Fruit fly (Drosophila melanogaster) whole organism, embryonic: ENCODE results near the gene yellow-g.

Source experiments
- Bteb2 ChIP-seq: fragments of 200-800 bp; sonication (Bioruptor generic); optimal IDR thresholded peaks from 2 replicates; lab custom pipeline; 2016; ENCODE audit warnings: missing biosample characterization, missing genetic modification characterization
- CG10209 ChIP-seq: fragments of 200-800 bp; sonication (Bioruptor generic); optimal IDR thresholded peaks from 3 replicates; lab custom pipeline; 2017; ENCODE audit warnings: missing biosample characterization, mild to moderate bottlenecking, missing genetic modification characterization, missing genetic modification reagents
- CG12155 ChIP-seq: fragments of 200-800 bp; sonication (Bioruptor generic); optimal IDR thresholded peaks from 3 replicates; lab custom pipeline; 2016; ENCODE audit warnings: missing biosample characterization, missing genetic modification characterization
- CG12769 ChIP-seq: fragments of 200-800 bp; sonication (Bioruptor generic); optimal IDR thresholded peaks from 2 replicates; lab custom pipeline; 2019; ENCODE audit warnings: missing biosample characterization, mild to moderate bottlenecking, missing genetic modification characterization, moderate library complexity
- CG13287 ChIP-seq: fragments of 200-800 bp; sonication (Bioruptor generic); IDR thresholded peaks from 2 replicates; pipeline ENCODE4 v1.3.6; 2022; ENCODE audit warnings: missing biosample characterization, missing genetic modification characterization; ENCODE audit not compliant: partially characterized antibody
- CG14710 ChIP-seq: fragments of 200-800 bp; sonication (Bioruptor generic); optimal IDR thresholded peaks from 3 replicates; lab custom pipeline; 2019; ENCODE audit warnings: missing biosample characterization, mild to moderate bottlenecking, missing genetic modification characterization, moderate library complexity
- CG15011 ChIP-seq: fragments of 200-800 bp; sonication (Bioruptor generic); optimal IDR thresholded peaks from 3 replicates; lab custom pipeline; 2018; ENCODE audit warnings: missing biosample characterization, mild to moderate bottlenecking, missing genetic modification characterization
- CG16813 ChIP-seq: fragments of 200-800 bp; sonication (Bioruptor generic); IDR thresholded peaks from 3 replicates; pipeline ENCODE4 v1.3.6; 2022; ENCODE audit warnings: missing biosample characterization, missing genetic modification characterization; ENCODE audit not compliant: partially characterized antibody
- CG17385 ChIP-seq: fragments of 200-800 bp; sonication (Bioruptor generic); optimal IDR thresholded peaks from 3 replicates; lab custom pipeline; 2018; ENCODE audit warnings: missing biosample characterization, mild to moderate bottlenecking, missing genetic modification characterization
- CG2875 ChIP-seq: fragments of 200-800 bp; sonication (Bioruptor generic); optimal IDR thresholded peaks from 2 replicates; lab custom pipeline; 2017; ENCODE audit warnings: missing biosample characterization, mild to moderate bottlenecking, missing genetic modification characterization, missing genetic modification reagents
- CG30403 ChIP-seq: fragments of 200-800 bp; sonication (Bioruptor generic); optimal IDR thresholded peaks from 3 replicates; lab custom pipeline; 2016; ENCODE audit warnings: missing biosample characterization, missing genetic modification characterization
- CG5245 ChIP-seq: fragments of 200-800 bp; sonication (Bioruptor generic); optimal IDR thresholded peaks from 3 replicates; lab custom pipeline; 2016; ENCODE audit warnings: missing biosample characterization, missing genetic modification characterization
- CG5953 ChIP-seq: fragments of 200-800 bp; sonication (Bioruptor generic); IDR thresholded peaks from 2 replicates; pipeline ENCODE4 v1.3.6; 2022; ENCODE audit warnings: missing biosample characterization, missing genetic modification characterization
- CG6765 ChIP-seq: fragments of 200-800 bp; sonication (Bioruptor generic); optimal IDR thresholded peaks from 3 replicates; lab custom pipeline; 2017; ENCODE audit warnings: missing biosample characterization, mild to moderate bottlenecking, missing genetic modification characterization
- CG6813 ChIP-seq: fragments of 200-800 bp; sonication (Bioruptor generic); optimal IDR thresholded peaks from 2 replicates; lab custom pipeline; 2017; ENCODE audit warnings: missing biosample characterization, missing genetic modification characterization, mild to moderate bottlenecking, moderate library complexity, missing genetic modification reagents
- CG7745 ChIP-seq: fragments of 200-800 bp; sonication (Bioruptor generic); optimal IDR thresholded peaks from 2 replicates; lab custom pipeline; 2018; ENCODE audit warnings: missing biosample characterization, mild to moderate bottlenecking, missing genetic modification characterization, moderate library complexity
- CG8290 ChIP-seq, 3 experiments: fragments of 200-800 bp; sonication (Bioruptor generic); optimal IDR thresholded peaks; 2 replicates each; lab custom pipeline; 2016 to 2019; ENCODE audit warnings: missing biosample characterization in 3 of 3, missing genetic modification characterization in 3 of 3, mild to moderate bottlenecking in 2 of 3, moderate library complexity in 1 of 3
- CG8359 ChIP-seq: fragments of 200-800 bp; sonication (Bioruptor generic); optimal IDR thresholded peaks from 2 replicates; lab custom pipeline; 2017; ENCODE audit warnings: missing biosample characterization, mild to moderate bottlenecking, missing genetic modification characterization, borderline replicate concordance
- CG9817 ChIP-seq: fragments of 200-800 bp; sonication (Bioruptor generic); optimal IDR thresholded peaks from 2 replicates; lab custom pipeline; 2018; ENCODE audit warnings: missing biosample characterization, mild to moderate bottlenecking, missing genetic modification characterization, moderate library complexity
- CoRest ChIP-seq: fragments of 200-800 bp; sonication (Bioruptor generic); optimal IDR thresholded peaks from 3 replicates; lab custom pipeline; 2018; ENCODE audit warnings: missing biosample characterization, mild to moderate bottlenecking, missing genetic modification characterization, moderate library complexity
- Dbx ChIP-seq: fragments of 200-800 bp; sonication (Bioruptor generic); IDR thresholded peaks from 3 replicates; pipeline ENCODE4 v1.3.6; 2022; ENCODE audit warnings: missing biosample characterization, missing genetic modification characterization
- Deaf1 ChIP-seq: fragments of 200-800 bp; optimal IDR thresholded peaks from 3 replicates; lab custom pipeline; 2019; ENCODE audit warnings: missing biosample characterization, mild to moderate bottlenecking, missing genetic modification characterization, moderate library complexity
- Dll ChIP-seq: fragments of 200-800 bp; sonication (Bioruptor generic); IDR thresholded peaks from 4 replicates; pipeline ENCODE4 v1.3.6; 2022; ENCODE audit warnings: missing biosample characterization, missing genetic modification characterization; ENCODE audit not compliant: partially characterized antibody
- E2f2 ChIP-seq: fragments of 200-800 bp; sonication (Bioruptor generic); IDR thresholded peaks from 2 replicates; pipeline ENCODE4 v1.3.6; 2022; ENCODE audit warnings: missing biosample characterization, missing genetic modification characterization
- Hr78 ChIP-seq, 2 experiments: fragments of 200-800 bp in 1 of 2; fragments of >200 bp in 1 of 2; sonication (Bioruptor generic) in 1 of 2; optimal IDR thresholded peaks; 2 replicates each; lab custom pipeline; 2017 to 2019; ENCODE audit warnings: missing biosample characterization in 2 of 2, missing genetic modification characterization in 2 of 2, mild to moderate bottlenecking in 1 of 2, moderate library complexity in 1 of 2
- Jarid2 ChIP-seq: fragments of 200-800 bp; sonication (Bioruptor generic); optimal IDR thresholded peaks from 3 replicates; lab custom pipeline; 2017; ENCODE audit warnings: mild to moderate bottlenecking, missing biosample characterization, missing genetic modification reagents, missing genetic modification characterization
- Med ChIP-seq: fragments of 200-800 bp; sonication (Bioruptor generic); peaks from one replicate; lab custom pipeline; 2016; ENCODE audit warnings: missing biosample characterization, missing genetic modification characterization, mild to moderate bottlenecking, inconsistent platforms, moderate library complexity
- Mes4 ChIP-seq: fragments of 200-800 bp; sonication (Bioruptor generic); optimal IDR thresholded peaks from 2 replicates; lab custom pipeline; 2016; ENCODE audit warnings: missing biosample characterization, missing genetic modification characterization
- Oaz ChIP-seq: fragments of 200-800 bp; sonication (Bioruptor generic); IDR thresholded peaks from 2 replicates; pipeline ENCODE4 v1.3.6; 2022; ENCODE audit warnings: missing biosample characterization, missing genetic modification characterization
- Poxn ChIP-seq: fragments of 200-800 bp; sonication (Bioruptor generic); IDR thresholded peaks from 2 replicates; pipeline ENCODE4 v1.3.6; 2022; ENCODE audit warnings: missing biosample characterization, missing genetic modification characterization
- Rfx ChIP-seq: fragments of 200-800 bp; sonication (Bioruptor generic); IDR thresholded peaks from 2 replicates; pipeline ENCODE4 v1.3.6; 2022; ENCODE audit warnings: missing biosample characterization, missing genetic modification characterization
- Spps ChIP-seq: fragments of 200-800 bp; sonication (Bioruptor generic); optimal IDR thresholded peaks from 2 replicates; lab custom pipeline; 2018; ENCODE audit warnings: missing biosample characterization, mild to moderate bottlenecking, missing genetic modification characterization
- Taf1 ChIP-seq: fragments of 200-800 bp; sonication (Bioruptor generic); IDR thresholded peaks from 2 replicates; pipeline ENCODE4 v1.3.6; 2022; ENCODE audit warnings: missing biosample characterization, missing genetic modification characterization
- chm ChIP-seq: fragments of 200-800 bp; sonication (Bioruptor generic); IDR thresholded peaks from 2 replicates; pipeline ENCODE4 v1.3.6; 2022; ENCODE audit warnings: missing biosample characterization, missing genetic modification characterization
- crp ChIP-seq, 2 experiments: fragments of 200-800 bp; sonication (Bioruptor generic); optimal IDR thresholded peaks; 2 replicates in 1 of 2; 3 replicates in 1 of 2; lab custom pipeline; 2017; ENCODE audit warnings: missing biosample characterization in 2 of 2, missing genetic modification characterization in 2 of 2, mild to moderate bottlenecking in 1 of 2, moderate library complexity in 1 of 2
- dimm ChIP-seq: fragments of 200-800 bp; sonication (Bioruptor generic); IDR thresholded peaks from 2 replicates; pipeline ENCODE4 v1.3.6; 2022; ENCODE audit warnings: missing biosample characterization, missing genetic modification characterization
- ems ChIP-seq: fragments of 200-800 bp; sonication (Bioruptor generic); optimal IDR thresholded peaks from 3 replicates; lab custom pipeline; 2016; ENCODE audit warnings: missing biosample characterization, missing genetic modification characterization
- fd64A ChIP-seq: fragments of 200-800 bp; sonication (Bioruptor generic); optimal IDR thresholded peaks from 3 replicates; lab custom pipeline; 2018; ENCODE audit warnings: missing biosample characterization, mild to moderate bottlenecking, missing genetic modification characterization
- insv ChIP-seq, 2 experiments: fragments of 200-800 bp; sonication (Bioruptor generic); optimal IDR thresholded peaks; 3 replicates each; lab custom pipeline; 2016 to 2018; ENCODE audit warnings: missing biosample characterization in 2 of 2, missing genetic modification characterization in 2 of 2
- jigr1 ChIP-seq: fragments of 200-800 bp; sonication (Bioruptor generic); IDR thresholded peaks from 3 replicates; pipeline ENCODE4 v1.3.6; 2022; ENCODE audit warnings: missing biosample characterization, missing genetic modification characterization
- lilli ChIP-seq: fragments of 200-800 bp; sonication (Bioruptor generic); optimal IDR thresholded peaks from 3 replicates; lab custom pipeline; 2016; ENCODE audit warnings: missing biosample characterization, missing genetic modification characterization
- onecut ChIP-seq: fragments of 200-800 bp; sonication (Bioruptor generic); IDR thresholded peaks from 2 replicates; pipeline ENCODE4 v1.3.6; 2022; ENCODE audit warnings: missing biosample characterization, missing genetic modification characterization
- seq ChIP-seq: fragments of 200-800 bp; sonication (Bioruptor generic); IDR thresholded peaks from 2 replicates; pipeline ENCODE4 v1.3.6; 2022; ENCODE audit warnings: missing biosample characterization, missing genetic modification characterization
- sisA ChIP-seq: fragments of 200-800 bp; sonication (Bioruptor generic); IDR thresholded peaks from 2 replicates; pipeline ENCODE4 v1.3.6; 2022; ENCODE audit warnings: missing biosample characterization, missing genetic modification characterization
- tio ChIP-seq: fragments of 200-800 bp; sonication (Bioruptor generic); optimal IDR thresholded peaks from 2 replicates; lab custom pipeline; 2017; ENCODE audit warnings: missing biosample characterization, missing genetic modification characterization, inconsistent platforms
- ttk ChIP-seq: fragments of 200-800 bp; sonication (Bioruptor generic); IDR thresholded peaks from 2 replicates; pipeline ENCODE4 v2.1.2; 2022; ENCODE audit warnings: missing biosample characterization, missing genetic modification characterization
- unpg ChIP-seq: fragments of 200-800 bp; sonication (Bioruptor generic); optimal IDR thresholded peaks from 3 replicates; lab custom pipeline; 2018; ENCODE audit warnings: missing biosample characterization, mild to moderate bottlenecking, missing genetic modification characterization, moderate library complexity

The yellow-g gene

DNA sequence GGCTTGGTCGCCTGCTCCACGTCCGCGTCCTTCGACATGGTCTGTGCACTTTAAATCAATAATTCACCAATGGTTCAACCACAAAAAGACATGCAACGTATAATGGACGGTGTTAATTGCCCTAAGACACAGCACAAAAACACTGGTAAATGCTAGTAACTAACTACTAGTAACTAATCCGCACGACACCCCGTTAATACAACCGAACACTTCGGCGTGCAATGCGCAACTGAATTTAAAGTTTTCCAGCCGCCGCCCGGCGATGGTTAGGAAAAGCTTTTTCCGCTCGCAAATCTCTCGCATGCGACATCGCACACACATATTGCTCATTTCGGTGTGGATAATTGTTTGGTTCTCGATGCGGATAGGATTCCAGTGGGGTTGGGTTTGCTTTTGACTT, 16.8 kb downstream of the yellow-g start:
- TF ChIP-seq Hr78 (GFP tag; optimal IDR thresholded peaks at IDR 0.05; lab: Kevin White, UChicago) (no peak), Spps (tag; lab: Kevin White, UChicago) (no peak), Dll (GFP tag; lab: Robert Waterston, UW) (no peak), lilli (GFP tag; lab: Kevin White, UChicago) (no peak), sisA (GFP tag; lab: Robert Waterston, UW) (no peak), Taf1 (GFP tag; lab: Robert Waterston, UW) (no peak), tio (no peak), chm (no peak), CG5245 (GFP tag; lab: Kevin White, UChicago) (no peak), CG17385 (GFP tag; lab: Kevin White, UChicago) (no peak), CG10209 (GFP tag; lab: Kevin White, UChicago) (no peak), CG9817 (tag; lab: Kevin White, UChicago) (no peak), Bteb2 (no peak), CG6813 (GFP tag; lab: Kevin White, UChicago) (no peak), CoRest (tag; lab: Kevin White, UChicago) (no peak), CG30403 (GFP tag; lab: Kevin White, UChicago) (no peak), ems (no peak), CG2875 (GFP tag; lab: Kevin White, UChicago) (no peak), Mes4 (no peak), insv (GFP tag; optimal IDR thresholded peaks at IDR 0.05; lab: Kevin White, UChicago) (no peak), crp (GFP tag; optimal IDR thresholded peaks at IDR 0.05; lab: Kevin White, UChicago) (no peak), unpg (GFP tag; lab: Kevin White, UChicago) (no peak), Med (GFP tag; lab: Kevin White, UChicago) (peak; percentile 50), CG12155 (GFP tag; lab: Kevin White, UChicago) (no peak), seq (GFP tag; lab: Robert Waterston, UW) (peak; percentile 22; the same call in 1 of the 2 replicates), CG15011 (GFP tag; lab: Kevin White, UChicago) (no peak), Rfx (0 out of 2 replicates have a peak, but pooled peaks have one; percentile 15), Deaf1 (tag; lab: Kevin White, UChicago) (peak; percentile 26), onecut (GFP tag; lab: Robert Waterston, UW) (no peak), CG6765 (GFP tag; lab: Kevin White, UChicago) (no peak), CG8290 (GFP tag; optimal IDR thresholded peaks at IDR 0.05; lab: Kevin White, UChicago) (no peak), CG8290 (tag; optimal IDR thresholded peaks at IDR 0.05; lab: Kevin White, UChicago) (peak in 1 of 2 experiments; percentile 56), jigr1 (GFP tag; lab: Robert Waterston, UW) (no peak), CG8359 (GFP tag; lab: Kevin White, UChicago) (no peak), CG5953 (GFP tag; lab: Robert Waterston, UW) (no peak), Jarid2 (GFP tag; lab: Kevin White, UChicago) (peak; percentile 60), CG13287 (peak; percentile 18; the same call in 1 of the 2 replicates), CG7745 (no peak), CG16813 (GFP tag; lab: Robert Waterston, UW) (no peak), E2f2 (GFP tag; lab: Robert Waterston, UW) (no peak), Poxn (GFP tag; lab: Robert Waterston, UW) (no peak), dimm (GFP tag; lab: Robert Waterston, UW) (no peak), Dbx (GFP tag; lab: Robert Waterston, UW) (0 out of 3 replicates have a peak, but pooled peaks have one; percentile 38), CG14710 (no peak), fd64A (GFP tag; lab: Kevin White, UChicago) (no peak), CG12769 (no peak), ttk (GFP tag; lab: Robert Waterston, UW) (no peak), Oaz (GFP tag; lab: Robert Waterston, UW) (no peak)
